Worm (Caenorhabditis elegans): ENCODE data around the gene Y57G11C.1130.

- TF ChIP-seq ztf-11 (tag; optimal IDR thresholded peaks at IDR 0.05) (no peak), skn-1 (tag; optimal IDR thresholded peaks at IDR 0.05) (no peak), mdl-1 (tag; optimal IDR thresholded peaks at IDR 0.05) (no peak), snpc-4 (tag; optimal IDR thresholded peaks at IDR 0.05) (no peak), fos-1 (tag; optimal IDR thresholded peaks at IDR 0.05) (no peak), alr-1 (tag; optimal IDR thresholded peaks at IDR 0.05) (no peak), F13H6.1 (tag; optimal IDR thresholded peaks at IDR 0.05) (no peak), unc-62 (GFP tag; optimal IDR thresholded peaks at IDR 0.05) (no peak), nhr-6 (tag; optimal IDR thresholded peaks at IDR 0.05) (no peak), lin-11 (tag; optimal IDR thresholded peaks at IDR 0.05) (no peak), nhr-237 (tag; optimal IDR thresholded peaks at IDR 0.05) (no peak), nhr-11 (tag; optimal IDR thresholded peaks at IDR 0.05) (no peak), ceh-82 (tag; optimal IDR thresholded peaks at IDR 0.05) (no peak)
Measured at ce11 chrIV:14825379-14825778, 43.1 kb downstream of the Y57G11C.1130 start, which contains the start of gene rps-18.

Measured in whole organism, L2 larva.